Fruit fly (Drosophila melanogaster) whole organism, embryonic: ENCODE data around the gene Irbp.

Source experiments
- Ada2b ChIP-seq: fragments of 200-800 bp; sonication (Bioruptor generic); IDR thresholded peaks from 2 replicates; pipeline ENCODE4 v1.3.6; 2022; ENCODE audit warnings: missing biosample characterization, missing genetic modification characterization
- Blimp-1 ChIP-seq: fragments of 200-800 bp; sonication (Bioruptor generic); optimal IDR thresholded peaks from 3 replicates; lab custom pipeline; 2018; ENCODE audit warnings: missing biosample characterization, missing genetic modification characterization, mild to moderate bottlenecking, moderate library complexity, missing genetic modification reagents
- CG10209 ChIP-seq: fragments of 200-800 bp; sonication (Bioruptor generic); optimal IDR thresholded peaks from 3 replicates; lab custom pipeline; 2017; ENCODE audit warnings: missing biosample characterization, mild to moderate bottlenecking, missing genetic modification characterization, missing genetic modification reagents
- CG10979 ChIP-seq: fragments of 200-800 bp; sonication (Bioruptor generic); optimal IDR thresholded peaks from 2 replicates; lab custom pipeline; 2018; ENCODE audit warnings: missing biosample characterization, mild to moderate bottlenecking, missing genetic modification characterization, moderate library complexity
- CG11504 ChIP-seq: fragments of 200-800 bp; sonication (Bioruptor generic); optimal IDR thresholded peaks from 3 replicates; lab custom pipeline; 2019; ENCODE audit warnings: missing biosample characterization, mild to moderate bottlenecking, missing genetic modification characterization, moderate library complexity
- CG12219 ChIP-seq: fragments of 200-800 bp; sonication (Bioruptor generic); optimal IDR thresholded peaks from 3 replicates; lab custom pipeline; 2018; ENCODE audit warnings: missing biosample characterization, mild to moderate bottlenecking, missing genetic modification characterization
- CG1233 ChIP-seq: fragments of 200-800 bp; sonication (Bioruptor generic); optimal IDR thresholded peaks from 4 replicates; lab custom pipeline; 2018; ENCODE audit warnings: missing biosample characterization, mild to moderate bottlenecking, missing genetic modification characterization
- CG13287 ChIP-seq: fragments of 200-800 bp; sonication (Bioruptor generic); IDR thresholded peaks from 2 replicates; pipeline ENCODE4 v1.3.6; 2022; ENCODE audit warnings: missing biosample characterization, missing genetic modification characterization; ENCODE audit not compliant: partially characterized antibody
- CG14014 ChIP-seq: fragments of 200-800 bp; sonication (Bioruptor generic); IDR thresholded peaks from 2 replicates; pipeline ENCODE4 v1.3.6; 2022; ENCODE audit warnings: missing biosample characterization, missing genetic modification characterization
- CG14050 ChIP-seq: fragments of 200-800 bp; sonication (Bioruptor generic); IDR thresholded peaks from 3 replicates; pipeline ENCODE4 v1.3.6; 2022; ENCODE audit warnings: missing biosample characterization, missing genetic modification characterization
- CG2199 ChIP-seq: fragments of 200-800 bp; sonication (Bioruptor generic); IDR thresholded peaks from 3 replicates; pipeline ENCODE4 v1.3.6; 2022; ENCODE audit warnings: missing biosample characterization, missing genetic modification characterization
- CG2712 ChIP-seq: fragments of 200-800 bp; optimal IDR thresholded peaks from 3 replicates; lab custom pipeline; 2019; ENCODE audit warnings: missing biosample characterization, mild to moderate bottlenecking, missing genetic modification characterization, moderate library complexity
- CG3065 ChIP-seq: fragments of 200-800 bp; sonication (Bioruptor generic); optimal IDR thresholded peaks from 2 replicates; lab custom pipeline; 2016; ENCODE audit warnings: missing biosample characterization, missing genetic modification characterization
- CG31365 ChIP-seq: fragments of 200-800 bp; sonication (Bioruptor generic); optimal IDR thresholded peaks from 2 replicates; lab custom pipeline; 2018; ENCODE audit warnings: missing biosample characterization, mild to moderate bottlenecking, missing genetic modification characterization
- CG4282 ChIP-seq: fragments of 200-800 bp; sonication (Bioruptor generic); optimal IDR thresholded peaks from 2 replicates; lab custom pipeline; 2016; ENCODE audit warnings: missing biosample characterization, missing genetic modification characterization
- CG4820 ChIP-seq: fragments of 200-800 bp; sonication (Bioruptor generic); optimal IDR thresholded peaks from 3 replicates; lab custom pipeline; 2016; ENCODE audit warnings: missing biosample characterization, missing genetic modification characterization
- CG5180 ChIP-seq: fragments of 200-800 bp; sonication (Bioruptor generic); optimal IDR thresholded peaks from 3 replicates; lab custom pipeline; 2017; ENCODE audit warnings: missing biosample characterization, missing genetic modification characterization, mild to moderate bottlenecking, moderate library complexity, missing genetic modification reagents
- CG6765 ChIP-seq: fragments of 200-800 bp; sonication (Bioruptor generic); optimal IDR thresholded peaks from 3 replicates; lab custom pipeline; 2017; ENCODE audit warnings: missing biosample characterization, mild to moderate bottlenecking, missing genetic modification characterization
- CG7357 ChIP-seq: fragments of 200-800 bp; sonication (Bioruptor generic); IDR thresholded peaks from 3 replicates; pipeline ENCODE4 v1.3.6; 2022; ENCODE audit warnings: missing biosample characterization, missing genetic modification characterization
- CG8290 ChIP-seq, 3 experiments: fragments of 200-800 bp; sonication (Bioruptor generic); optimal IDR thresholded peaks; 2 replicates each; lab custom pipeline; 2016 to 2019; ENCODE audit warnings: missing biosample characterization in 3 of 3, missing genetic modification characterization in 3 of 3, mild to moderate bottlenecking in 2 of 3, moderate library complexity in 1 of 3
- CG9437 ChIP-seq: fragments of 200-800 bp; sonication (Bioruptor generic); optimal IDR thresholded peaks from 2 replicates; lab custom pipeline; 2018; ENCODE audit warnings: missing biosample characterization, mild to moderate bottlenecking, missing genetic modification characterization
- CG9876 ChIP-seq: fragments of 200-800 bp; sonication (Bioruptor generic); optimal IDR thresholded peaks from 2 replicates; lab custom pipeline; 2016; ENCODE audit warnings: missing biosample characterization, missing genetic modification characterization
- E2f1 ChIP-seq: fragments of 200-800 bp; sonication (Bioruptor generic); IDR thresholded peaks from 2 replicates; pipeline ENCODE4 v1.3.6; 2022; ENCODE audit warnings: missing biosample characterization, missing genetic modification characterization
- Fer3 ChIP-seq: fragments of 200-800 bp; sonication (Bioruptor generic); optimal IDR thresholded peaks from 2 replicates; lab custom pipeline; 2018; ENCODE audit warnings: missing biosample characterization, mild to moderate bottlenecking, missing genetic modification characterization, moderate library complexity
- Gsc ChIP-seq: fragments of 200-800 bp; sonication (Bioruptor generic); IDR thresholded peaks from 2 replicates; pipeline ENCODE4 v1.3.6; 2022; ENCODE audit warnings: missing biosample characterization, missing genetic modification characterization
- HLHmδ ChIP-seq: fragments of 200-800 bp; sonication (Bioruptor generic); optimal IDR thresholded peaks from 2 replicates; lab custom pipeline; 2018; ENCODE audit warnings: missing biosample characterization, mild to moderate bottlenecking, missing genetic modification characterization, moderate library complexity
- Hr39 ChIP-seq: fragments of >200 bp; optimal IDR thresholded peaks from 2 replicates; lab custom pipeline; 2017
- Lpt ChIP-seq: fragments of >200 bp; optimal IDR thresholded peaks from 2 replicates; lab custom pipeline; 2018; ENCODE audit warnings: missing biosample characterization, missing genetic modification characterization
- NC2β ChIP-seq: fragments of 200-800 bp; sonication (Bioruptor generic); optimal IDR thresholded peaks from 2 replicates; lab custom pipeline; 2016; ENCODE audit warnings: missing biosample characterization, missing genetic modification characterization
- Stat92E ChIP-seq, 3 experiments: fragments of >200 bp in 2 of 3; fragments of 200-800 bp in 1 of 3; sonication (Bioruptor generic) in 1 of 3; optimal IDR thresholded peaks; 2 replicates each; lab custom pipeline; 2017 to 2019; ENCODE audit warnings: missing biosample characterization in 3 of 3, missing genetic modification characterization in 3 of 3, mild to moderate bottlenecking in 1 of 3, moderate library complexity in 1 of 3
- ac ChIP-seq: fragments of 200-800 bp; sonication (Bioruptor generic); optimal IDR thresholded peaks from 3 replicates; lab custom pipeline; 2017; ENCODE audit warnings: missing biosample characterization, mild to moderate bottlenecking, missing genetic modification characterization
- az2 ChIP-seq: fragments of 200-800 bp; sonication (Bioruptor generic); optimal IDR thresholded peaks from 3 replicates; lab custom pipeline; 2016; ENCODE audit warnings: missing biosample characterization, missing genetic modification characterization
- dysf ChIP-seq: fragments of 200-800 bp; sonication (Bioruptor generic); IDR thresholded peaks from 3 replicates; pipeline ENCODE4 v1.3.6; 2022; ENCODE audit warnings: missing biosample characterization, missing genetic modification characterization
- ems ChIP-seq: fragments of 200-800 bp; sonication (Bioruptor generic); optimal IDR thresholded peaks from 3 replicates; lab custom pipeline; 2016; ENCODE audit warnings: missing biosample characterization, missing genetic modification characterization
- en ChIP-seq: fragments of 200-800 bp; sonication (Bioruptor generic); optimal IDR thresholded peaks from 2 replicates; lab custom pipeline; 2016; ENCODE audit warnings: missing biosample characterization, missing genetic modification characterization
- fd96Cb ChIP-seq: fragments of 200-800 bp; sonication (Bioruptor generic); optimal IDR thresholded peaks from 2 replicates; lab custom pipeline; 2018; ENCODE audit warnings: missing biosample characterization, mild to moderate bottlenecking, missing genetic modification characterization, moderate library complexity
- gsb-n ChIP-seq: fragments of 200-800 bp; sonication (Bioruptor generic); optimal IDR thresholded peaks from 3 replicates; lab custom pipeline; 2018; ENCODE audit warnings: missing biosample characterization, mild to moderate bottlenecking, missing genetic modification characterization
- jigr1 ChIP-seq: fragments of 200-800 bp; sonication (Bioruptor generic); IDR thresholded peaks from 3 replicates; pipeline ENCODE4 v1.3.6; 2022; ENCODE audit warnings: missing biosample characterization, missing genetic modification characterization
- kay ChIP-seq: fragments of 200-800 bp; sonication (Bioruptor generic); optimal IDR thresholded peaks from 2 replicates; lab custom pipeline; 2016; ENCODE audit warnings: missing biosample characterization, missing genetic modification characterization
- lbe ChIP-seq: fragments of 200-800 bp; sonication (Bioruptor generic); optimal IDR thresholded peaks from 2 replicates; lab custom pipeline; 2016; ENCODE audit warnings: missing biosample characterization, mild to moderate bottlenecking, missing genetic modification characterization
- lmd ChIP-seq: fragments of 200-800 bp; sonication (Bioruptor generic); IDR thresholded peaks from 2 replicates; pipeline ENCODE4 v1.3.6; 2022; ENCODE audit warnings: missing biosample characterization, missing genetic modification characterization
- mam ChIP-seq: fragments of 200-800 bp; sonication (Bioruptor generic); optimal IDR thresholded peaks from 3 replicates; lab custom pipeline; 2016; ENCODE audit warnings: missing biosample characterization, missing genetic modification characterization
- mld ChIP-seq: fragments of 200-800 bp; sonication (Bioruptor generic); IDR thresholded peaks from 3 replicates; pipeline ENCODE4 v1.3.6; 2022; ENCODE audit warnings: missing biosample characterization, missing genetic modification characterization; ENCODE audit not compliant: partially characterized antibody
- nerfin-1 ChIP-seq: fragments of 200-800 bp; sonication (Bioruptor generic); optimal IDR thresholded peaks from 3 replicates; lab custom pipeline; 2019; ENCODE audit warnings: missing biosample characterization, mild to moderate bottlenecking, missing genetic modification characterization, moderate library complexity
- onecut ChIP-seq: fragments of 200-800 bp; sonication (Bioruptor generic); IDR thresholded peaks from 2 replicates; pipeline ENCODE4 v1.3.6; 2022; ENCODE audit warnings: missing biosample characterization, missing genetic modification characterization
- peb ChIP-seq: fragments of 200-800 bp; sonication (Bioruptor generic); IDR thresholded peaks from 2 replicates; pipeline ENCODE4 v1.3.6; 2022; ENCODE audit warnings: missing biosample characterization, missing genetic modification characterization
- pros ChIP-seq: fragments of 200-800 bp; sonication (Bioruptor generic); optimal IDR thresholded peaks from 3 replicates; lab custom pipeline; 2019; ENCODE audit warnings: missing biosample characterization, mild to moderate bottlenecking, missing genetic modification characterization, moderate library complexity
- salm ChIP-seq: fragments of 200-800 bp; sonication (Bioruptor generic); optimal IDR thresholded peaks from 2 replicates; lab custom pipeline; 2018; ENCODE audit warnings: missing biosample characterization, mild to moderate bottlenecking, missing genetic modification characterization
- slbo ChIP-seq: fragments of 200-800 bp; sonication (Bioruptor generic); IDR thresholded peaks from 2 replicates; pipeline ENCODE4 v1.3.6; 2022; ENCODE audit warnings: missing biosample characterization, missing genetic modification characterization
- tna ChIP-seq: fragments of 200-800 bp; sonication (Bioruptor generic); IDR thresholded peaks from 2 replicates; pipeline ENCODE4 v1.3.6; 2022; ENCODE audit warnings: missing biosample characterization, missing genetic modification characterization; ENCODE audit not compliant: partially characterized antibody

Gene Irbp

DNA sequence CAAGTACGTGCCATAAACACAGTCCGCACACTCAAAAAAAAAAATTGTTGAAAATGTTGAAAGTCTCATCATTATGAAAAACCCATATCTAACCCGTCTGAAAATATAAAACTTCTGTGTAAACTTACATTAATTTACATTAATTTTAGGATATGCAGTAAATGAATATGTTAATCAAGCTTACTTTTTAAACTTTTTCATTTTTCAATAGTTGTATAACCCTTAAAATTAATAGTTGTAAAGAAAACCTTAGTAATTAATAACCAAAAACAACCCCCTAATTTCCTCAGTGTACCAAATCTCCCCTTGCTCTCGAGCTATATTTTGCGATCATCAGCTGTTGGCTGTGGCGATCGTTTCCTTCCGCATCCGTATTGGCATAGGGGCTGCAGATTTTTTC, 41.1 kb upstream of the Irbp start (continued):
- TF ChIP-seq gsb-n (tag; lab: Kevin White, UChicago) (peak; percentile 75), lmd (GFP tag; lab: Robert Waterston, UW) (peak; percentile 28; the same call in 1 of the 2 replicates), HLHmδ (GFP tag; lab: Kevin White, UChicago) (no peak), ems (GFP tag; lab: Kevin White, UChicago) (no peak), mam (no peak), CG3065 (no peak), CG10979 (tag; lab: Kevin White, UChicago) (peak; percentile 86), CG2712 (tag; lab: Kevin White, UChicago) (peak; percentile 86), CG6765 (GFP tag; lab: Kevin White, UChicago) (no peak), ac (GFP tag; lab: Kevin White, UChicago) (peak; percentile 86), onecut (GFP tag; lab: Robert Waterston, UW) (no peak), CG1233 (GFP tag; lab: Kevin White, UChicago) (peak; percentile 45), CG5180 (GFP tag; lab: Kevin White, UChicago) (no peak), CG4820 (GFP tag; lab: Kevin White, UChicago) (peak; percentile 47), NC2β (peak; percentile 22), Gsc (no peak), CG11504 (peak; percentile 49), Ada2b (no peak), CG8290 (GFP tag; optimal IDR thresholded peaks at IDR 0.05; lab: Kevin White, UChicago) (peak; percentile 10), CG8290 (tag; optimal IDR thresholded peaks at IDR 0.05; lab: Kevin White, UChicago) (no peak), mld (GFP tag; lab: Robert Waterston, UW) (no peak), CG9876 (GFP tag; lab: Kevin White, UChicago) (no peak), CG14014 (GFP tag; lab: Robert Waterston, UW) (no peak), fd96Cb (peak; percentile 54), E2f1 (GFP tag; lab: Robert Waterston, UW) (0 out of 2 replicates have a peak, but pooled peaks have one; percentile 7), CG9437 (peak; percentile 18), CG4282 (GFP tag; lab: Kevin White, UChicago) (no peak), kay (GFP tag; lab: Kevin White, UChicago) (no peak), Blimp-1 (peak; percentile 49), Lpt (GFP tag; lab: Kevin White, UChicago) (no peak), CG10209 (GFP tag; lab: Kevin White, UChicago) (peak; percentile 49), Stat92E (GFP tag; optimal IDR thresholded peaks at IDR 0.05; lab: Kevin White, UChicago) (no peak), peb (GFP tag; lab: Robert Waterston, UW) (0 out of 2 replicates have a peak, but pooled peaks have one; percentile 36), slbo (no peak), lbe (GFP tag; lab: Kevin White, UChicago) (no peak), dysf (GFP tag; lab: Robert Waterston, UW) (no peak), CG14050 (GFP tag; lab: Robert Waterston, UW) (no peak)

dm6 chr3R:11370333-11370732, 39.5 kb upstream of the Irbp start:
- TF ChIP-seq az2 (GFP tag; lab: Kevin White, UChicago) = no peak
- no peak for TF ChIP-seq en (GFP tag; lab: Kevin White, UChicago)
- TF ChIP-seq CG2199 (GFP tag; lab: Robert Waterston, UW) = 0 out of 3 replicates have a peak, but pooled peaks have one; percentile 32
- TF ChIP-seq tna (GFP tag; lab: Robert Waterston, UW) = no peak
- TF ChIP-seq pros (GFP tag; lab: Kevin White, UChicago) = peak; percentile 97
- no peak for TF ChIP-seq CG12219 (GFP tag; lab: Kevin White, UChicago)
- no peak for TF ChIP-seq salm (tag; lab: Kevin White, UChicago)
- no peak for TF ChIP-seq CG6765 (GFP tag; lab: Kevin White, UChicago)
- TF ChIP-seq CG9876 (GFP tag; lab: Kevin White, UChicago) = no peak
- TF ChIP-seq Hr39 (lab: Kevin White, UChicago) = no peak
- no peak for TF ChIP-seq CG3065
- TF ChIP-seq jigr1 (GFP tag; lab: Robert Waterston, UW) = no peak
- no peak for TF ChIP-seq CG31365 (tag; lab: Kevin White, UChicago)
- TF ChIP-seq CG13287 (GFP tag; lab: Robert Waterston, UW) = no peak
- TF ChIP-seq CG7357 (GFP tag; lab: Robert Waterston, UW) = no peak
- TF ChIP-seq nerfin-1 (tag; lab: Kevin White, UChicago) = peak; percentile 75
- no peak for TF ChIP-seq Fer3
